Worm (Caenorhabditis elegans) whole organism, young adult: Measurements from ENCODE around the gene T22F3.11.
"Not testable (repeated sequence)": the region's sequence is repeated elsewhere in the genome, so short reads cannot be mapped to it uniquely, and the experiment has no call there.

Experiments
- F22D6.2 ChIP-seq: sonication (generic microtip); optimal IDR thresholded peaks from 2 replicates; lab custom pipeline; 2016; ENCODE audit warnings: mild to moderate bottlenecking, missing genetic modification characterization, missing compliant biosample characterization
- F55B11.4 ChIP-seq: sonication (generic microtip); optimal IDR thresholded peaks from 2 replicates; lab custom pipeline; 2016; ENCODE audit warnings: missing compliant biosample characterization, missing genetic modification characterization, borderline replicate concordance; ENCODE audit not compliant: insufficient read depth
- ama-1 ChIP-seq, 3 experiments: fragments of 150-350 bp in 1 of 3; sonication (generic microtip) in 2 of 3; optimal IDR thresholded peaks; 2 replicates each; lab custom pipeline; 2014 to 2018; ENCODE audit warnings: missing biosample characterization in 2 of 3, missing genetic modification characterization in 2 of 3, missing genetic modification reagents in 2 of 3
- ceh-91 ChIP-seq: fragments of 200-800 bp; sonication (Bioruptor generic); IDR thresholded peaks from 2 replicates; pipeline ENCODE4 v1.3.6; 2022; ENCODE audit warnings: missing genetic modification reagents, missing genetic modification characterization, missing compliant biosample characterization
- ets-4 ChIP-seq: fragments of 200-800 bp; sonication (Bioruptor generic); optimal IDR thresholded peaks from 2 replicates; lab custom pipeline; 2018; ENCODE audit warnings: mild to moderate bottlenecking, missing genetic modification characterization, missing compliant biosample characterization
- him-1 ChIP-seq: sonication (generic microtip); optimal IDR thresholded peaks from 2 replicates; lab custom pipeline; 2016; ENCODE audit warnings: missing genotype, missing genetic modification reagents, missing genetic modification characterization, missing compliant biosample characterization
- hmg-1.2 ChIP-seq: fragments of 200-800 bp; sonication (Bioruptor generic); IDR thresholded peaks from 2 replicates; pipeline ENCODE4 v1.3.6; 2022; ENCODE audit warnings: missing genetic modification reagents, missing genetic modification characterization, missing compliant biosample characterization
- let-526 ChIP-seq: fragments of 200-800 bp; sonication (Bioruptor generic); IDR thresholded peaks from 2 replicates; pipeline ENCODE4 v1.3.6; 2022; ENCODE audit warnings: missing genetic modification reagents, missing genetic modification characterization, missing compliant biosample characterization
- lin-35 ChIP-seq, 3 experiments: fragments of 150-350 bp in 2 of 3; sonication (generic microtip) in 1 of 3; optimal IDR thresholded peaks; 2 replicates each; lab custom pipeline; 2014 to 2018; ENCODE audit warnings: missing biosample characterization in 3 of 3, missing genetic modification characterization in 3 of 3, missing genetic modification reagents in 3 of 3
- mel-28 ChIP-seq: sonication (generic microtip); optimal IDR thresholded peaks from 2 replicates; lab custom pipeline; 2016; ENCODE audit warnings: borderline replicate concordance, mild to moderate bottlenecking, missing genetic modification characterization, missing compliant biosample characterization
- pha-4 ChIP-seq: fragments of 150-350 bp; sonication (generic microtip); optimal IDR thresholded peaks from 2 replicates; lab custom pipeline; 2014; ENCODE audit warnings: missing biosample characterization, missing genetic modification reagents, missing genetic modification characterization
- rec-8 ChIP-seq, 2 experiments: sonication (generic microtip); optimal IDR thresholded peaks; 2 replicates each; lab custom pipeline; 2016; ENCODE audit warnings: mild to moderate bottlenecking in 2 of 2, missing genetic modification characterization in 2 of 2, missing genetic modification reagents in 2 of 2, missing genotype in 2 of 2, missing biosample characterization in 1 of 2, missing compliant biosample characterization in 1 of 2, moderate library complexity in 1 of 2
- unc-62 ChIP-seq: fragments of 150-350 bp; optimal IDR thresholded peaks from 2 replicates; lab custom pipeline; 2014; ENCODE audit warnings: missing biosample characterization, missing genetic modification reagents, missing genetic modification characterization
- ztf-3 ChIP-seq: fragments of 200-800 bp; sonication (Bioruptor generic); optimal IDR thresholded peaks from 2 replicates; lab custom pipeline; 2018; ENCODE audit warnings: mild to moderate bottlenecking, missing genetic modification characterization, missing compliant biosample characterization

- TF ChIP-seq lin-35 (GFP tag; optimal IDR thresholded peaks at IDR 0.05; lab: Kevin White, UChicago); mel-28 (tag; lab: Kevin White, UChicago); pha-4; F55B11.4 (tag; lab: Kevin White, UChicago); hmg-1.2 (GFP tag; lab: Robert Waterston, UW); unc-62 (GFP tag; lab: Kevin White, UChicago); ztf-3; let-526 (GFP tag; lab: Robert Waterston, UW); ets-4 (GFP tag; lab: Kevin White, UChicago); him-1 (tag; lab: Kevin White, UChicago); ceh-91 (GFP tag; lab: Robert Waterston, UW); rec-8 (tag; optimal IDR thresholded peaks at IDR 0.05; lab: Kevin White, UChicago); ama-1 (optimal IDR thresholded peaks at IDR 0.05; lab: Kevin White, UChicago); ama-1 (GFP tag; optimal IDR thresholded peaks at IDR 0.05; lab: Kevin White, UChicago); F22D6.2: not testable (repeated sequence)
These were observed 50.0 kb downstream of the T22F3.11 start, which contains the start of gene T24A6.17 for ce11 chrV:3564335-3564734.
